Fruit fly (Drosophila melanogaster) whole organism, embryonic: Measurements from ENCODE around the gene CG34265.
A peak's percentile ranks its signal among the peaks of the same experiment; 100 is the strongest.

Experiments used
- Abd-B ChIP-seq: fragments of 200-800 bp; sonication (Bioruptor generic); optimal IDR thresholded peaks from 2 replicates; lab custom pipeline; 2018; ENCODE audit warnings: missing biosample characterization, mild to moderate bottlenecking, missing genetic modification characterization, moderate library complexity
- BEAF-32 ChIP-seq: fragments of 200-800 bp; sonication (Bioruptor generic); optimal IDR thresholded peaks from 3 replicates; lab custom pipeline; 2017; ENCODE audit warnings: missing biosample characterization, missing genetic modification characterization, mild to moderate bottlenecking, moderate library complexity, missing genetic modification reagents
- Bgb ChIP-seq: fragments of 200-800 bp; sonication (Bioruptor generic); IDR thresholded peaks from 2 replicates; pipeline ENCODE4 v1.3.6; 2022; ENCODE audit warnings: missing biosample characterization, missing genetic modification characterization; ENCODE audit not compliant: partially characterized antibody
- CG10147 ChIP-seq: fragments of 200-800 bp; sonication (Bioruptor generic); optimal IDR thresholded peaks from 2 replicates; lab custom pipeline; 2019; ENCODE audit warnings: missing biosample characterization, mild to moderate bottlenecking, missing genetic modification characterization, moderate library complexity
- CG11085 ChIP-seq: fragments of 200-800 bp; sonication (Bioruptor generic); IDR thresholded peaks from 2 replicates; pipeline ENCODE4 v1.3.6; 2022; ENCODE audit warnings: missing biosample characterization, missing genetic modification characterization
- CG12219 ChIP-seq: fragments of 200-800 bp; sonication (Bioruptor generic); optimal IDR thresholded peaks from 3 replicates; lab custom pipeline; 2018; ENCODE audit warnings: missing biosample characterization, mild to moderate bottlenecking, missing genetic modification characterization
- CG12769 ChIP-seq: fragments of 200-800 bp; sonication (Bioruptor generic); optimal IDR thresholded peaks from 2 replicates; lab custom pipeline; 2019; ENCODE audit warnings: missing biosample characterization, mild to moderate bottlenecking, missing genetic modification characterization, moderate library complexity
- CG13296 ChIP-seq: fragments of 200-800 bp; sonication (Bioruptor generic); optimal IDR thresholded peaks from 3 replicates; lab custom pipeline; 2018; ENCODE audit warnings: missing biosample characterization, mild to moderate bottlenecking, missing genetic modification characterization
- CG13624 ChIP-seq: fragments of 200-800 bp; sonication (Bioruptor generic); optimal IDR thresholded peaks from 2 replicates; lab custom pipeline; 2016; ENCODE audit warnings: missing biosample characterization, missing genetic modification characterization
- CG14667 ChIP-seq: fragments of 200-800 bp; sonication (Bioruptor generic); IDR thresholded peaks from 2 replicates; pipeline ENCODE4 v1.3.6; 2022; ENCODE audit warnings: missing biosample characterization, missing genetic modification characterization
- CG15269 ChIP-seq: fragments of 200-800 bp; sonication (Bioruptor generic); optimal IDR thresholded peaks from 2 replicates; lab custom pipeline; 2018; ENCODE audit warnings: missing biosample characterization, mild to moderate bottlenecking, missing genetic modification characterization, moderate library complexity
- CG1529 ChIP-seq: fragments of 200-800 bp; sonication (Bioruptor generic); optimal IDR thresholded peaks from 3 replicates; lab custom pipeline; 2018; ENCODE audit warnings: missing biosample characterization, missing genetic modification characterization
- CG17328 ChIP-seq: fragments of 200-800 bp; sonication (Bioruptor generic); IDR thresholded peaks from 2 replicates; pipeline ENCODE4 v1.3.6; 2022; ENCODE audit warnings: missing biosample characterization, missing genetic modification characterization
- CG17612 ChIP-seq: fragments of 200-800 bp; sonication (Bioruptor generic); IDR thresholded peaks from 2 replicates; pipeline ENCODE4 v1.3.6; 2022; ENCODE audit warnings: missing biosample characterization, missing genetic modification characterization
- CG18262 ChIP-seq: fragments of 200-800 bp; optimal IDR thresholded peaks from 3 replicates; lab custom pipeline; 2019; ENCODE audit warnings: missing biosample characterization, mild to moderate bottlenecking, missing genetic modification characterization, moderate library complexity
- CG1832 ChIP-seq: fragments of 200-800 bp; sonication (Bioruptor generic); optimal IDR thresholded peaks from 2 replicates; lab custom pipeline; 2017; ENCODE audit warnings: missing biosample characterization, mild to moderate bottlenecking, missing genetic modification characterization, inconsistent platforms
- CG32532 ChIP-seq: fragments of 200-800 bp; sonication (Bioruptor generic); IDR thresholded peaks from 2 replicates; pipeline ENCODE4 v1.3.6; 2022; ENCODE audit warnings: missing biosample characterization, missing genetic modification characterization
- CG33557 ChIP-seq: fragments of 200-800 bp; sonication (Bioruptor generic); optimal IDR thresholded peaks from 2 replicates; lab custom pipeline; 2019; ENCODE audit warnings: missing biosample characterization, mild to moderate bottlenecking, missing genetic modification characterization, moderate library complexity
- CG6175 ChIP-seq: fragments of 200-800 bp; sonication (Bioruptor generic); IDR thresholded peaks from 3 replicates; pipeline ENCODE4 v1.3.6; 2022; ENCODE audit warnings: missing biosample characterization, missing genetic modification characterization
- CG6683 ChIP-seq: fragments of 200-800 bp; sonication (Bioruptor generic); optimal IDR thresholded peaks from 2 replicates; lab custom pipeline; 2017; ENCODE audit warnings: missing biosample characterization, mild to moderate bottlenecking, missing genetic modification characterization, missing genetic modification reagents
- CG7372 ChIP-seq: fragments of 200-800 bp; sonication (Bioruptor generic); IDR thresholded peaks from 2 replicates; pipeline ENCODE4 v1.3.6; 2022; ENCODE audit warnings: missing biosample characterization, missing genetic modification characterization
- CG7556 ChIP-seq: fragments of 200-800 bp; sonication (Bioruptor generic); optimal IDR thresholded peaks from 2 replicates; lab custom pipeline; 2017; ENCODE audit warnings: missing biosample characterization, mild to moderate bottlenecking, missing genetic modification characterization
- CG7839 ChIP-seq: fragments of 200-800 bp; sonication (Bioruptor generic); optimal IDR thresholded peaks from 3 replicates; lab custom pipeline; 2018; ENCODE audit warnings: missing biosample characterization, mild to moderate bottlenecking, missing genetic modification characterization, moderate library complexity
- Dref ChIP-seq: fragments of 200-800 bp; sonication (Bioruptor generic); IDR thresholded peaks from 2 replicates; pipeline ENCODE4 v1.3.6; 2022; ENCODE audit warnings: missing biosample characterization, missing genetic modification characterization
- E2f2 ChIP-seq: fragments of 200-800 bp; sonication (Bioruptor generic); IDR thresholded peaks from 2 replicates; pipeline ENCODE4 v1.3.6; 2022; ENCODE audit warnings: missing biosample characterization, missing genetic modification characterization
- Elba2 ChIP-seq: fragments of 200-800 bp; sonication (Bioruptor generic); optimal IDR thresholded peaks from 3 replicates; lab custom pipeline; 2016; ENCODE audit warnings: missing biosample characterization, missing genetic modification characterization
- HHEX ChIP-seq: fragments of 200-800 bp; sonication (Bioruptor generic); optimal IDR thresholded peaks from 3 replicates; lab custom pipeline; 2017; ENCODE audit warnings: missing biosample characterization, mild to moderate bottlenecking, missing genetic modification characterization, missing genetic modification reagents
- Hr3 ChIP-seq: fragments of 200-800 bp; sonication (Bioruptor generic); optimal IDR thresholded peaks from 3 replicates; lab custom pipeline; 2016; ENCODE audit warnings: missing biosample characterization, missing genetic modification characterization
- Hr39 ChIP-seq: fragments of >200 bp; optimal IDR thresholded peaks from 2 replicates; lab custom pipeline; 2017
- Hsf ChIP-seq: fragments of 200-800 bp; sonication (Bioruptor generic); optimal IDR thresholded peaks from 3 replicates; lab custom pipeline; 2016; ENCODE audit warnings: missing biosample characterization, missing genetic modification characterization
- NC2α ChIP-seq: fragments of 200-800 bp; sonication (Bioruptor generic); optimal IDR thresholded peaks from 2 replicates; lab custom pipeline; 2016; ENCODE audit warnings: missing biosample characterization, missing genetic modification characterization
- Neu2 ChIP-seq: fragments of 200-800 bp; sonication (Bioruptor generic); optimal IDR thresholded peaks from 3 replicates; lab custom pipeline; 2016; ENCODE audit warnings: missing biosample characterization, missing genetic modification characterization, borderline replicate concordance
- Ptx1 ChIP-seq: fragments of 200-800 bp; sonication (Bioruptor generic); IDR thresholded peaks from 2 replicates; pipeline ENCODE4 v1.3.6; 2022; ENCODE audit warnings: missing biosample characterization, missing genetic modification characterization
- aop ChIP-seq: fragments of 200-800 bp; sonication (Bioruptor generic); IDR thresholded peaks from 2 replicates; pipeline ENCODE4 v1.3.6; 2022; ENCODE audit warnings: missing biosample characterization, missing genetic modification characterization
- bab2 ChIP-seq: fragments of 200-800 bp; sonication (Bioruptor generic); optimal IDR thresholded peaks from 2 replicates; lab custom pipeline; 2016; ENCODE audit warnings: missing biosample characterization, missing genetic modification characterization
- crp ChIP-seq, 2 experiments: fragments of 200-800 bp; sonication (Bioruptor generic); optimal IDR thresholded peaks; 2 replicates in 1 of 2; 3 replicates in 1 of 2; lab custom pipeline; 2017; ENCODE audit warnings: missing biosample characterization in 2 of 2, missing genetic modification characterization in 2 of 2, mild to moderate bottlenecking in 1 of 2, moderate library complexity in 1 of 2
- dan ChIP-seq: fragments of 200-800 bp; sonication (Bioruptor generic); IDR thresholded peaks from 2 replicates; pipeline ENCODE4 v1.3.6; 2022; ENCODE audit warnings: missing biosample characterization, missing genetic modification characterization
- dmrt11E ChIP-seq: fragments of 200-800 bp; sonication (Bioruptor generic); optimal IDR thresholded peaks from 3 replicates; lab custom pipeline; 2018; ENCODE audit warnings: missing biosample characterization, mild to moderate bottlenecking, missing genetic modification characterization, moderate library complexity
- esg ChIP-seq: fragments of 200-800 bp; sonication (Bioruptor generic); conservative IDR thresholded peaks from 2 replicates; pipeline ENCODE4 v1.3.6; 2022; ENCODE audit warnings: missing biosample characterization, missing genetic modification characterization
- eve ChIP-seq, 2 experiments: fragments of >200 bp; optimal IDR thresholded peaks; 2 replicates each; lab custom pipeline; 2017; ENCODE audit warnings: missing biosample characterization in 2 of 2, missing genetic modification characterization in 2 of 2
- fd3F ChIP-seq: fragments of 200-800 bp; sonication (Bioruptor generic); optimal IDR thresholded peaks from 2 replicates; lab custom pipeline; 2018; ENCODE audit warnings: missing biosample characterization, mild to moderate bottlenecking, missing genetic modification characterization, moderate library complexity
- kay ChIP-seq: fragments of 200-800 bp; sonication (Bioruptor generic); optimal IDR thresholded peaks from 2 replicates; lab custom pipeline; 2016; ENCODE audit warnings: missing biosample characterization, missing genetic modification characterization
- nerfin-1 ChIP-seq: fragments of 200-800 bp; sonication (Bioruptor generic); optimal IDR thresholded peaks from 3 replicates; lab custom pipeline; 2019; ENCODE audit warnings: missing biosample characterization, mild to moderate bottlenecking, missing genetic modification characterization, moderate library complexity
- nom ChIP-seq: fragments of 200-800 bp; sonication (Bioruptor generic); optimal IDR thresholded peaks from 2 replicates; lab custom pipeline; 2017; ENCODE audit warnings: missing biosample characterization, missing genetic modification characterization, mild to moderate bottlenecking, moderate library complexity, missing genetic modification reagents
- pb ChIP-seq: fragments of 200-800 bp; sonication (Bioruptor generic); optimal IDR thresholded peaks from 3 replicates; lab custom pipeline; 2016; ENCODE audit warnings: missing biosample characterization, missing genetic modification characterization
- pho ChIP-seq: fragments of 200-800 bp; sonication (Bioruptor generic); optimal IDR thresholded peaks from 2 replicates; lab custom pipeline; 2016; ENCODE audit warnings: missing biosample characterization, missing genetic modification characterization
- psq ChIP-seq: fragments of 200-800 bp; sonication (Bioruptor generic); optimal IDR thresholded peaks from 2 replicates; lab custom pipeline; 2017; ENCODE audit warnings: missing biosample characterization, missing genetic modification characterization
- ssp ChIP-seq: fragments of 200-800 bp; sonication (Bioruptor generic); IDR thresholded peaks from 2 replicates; pipeline ENCODE4 v1.3.6; 2022; ENCODE audit warnings: missing biosample characterization, missing genetic modification characterization
- trh ChIP-seq: fragments of 200-800 bp; sonication (Bioruptor generic); optimal IDR thresholded peaks from 2 replicates; lab custom pipeline; 2016; ENCODE audit warnings: missing biosample characterization, missing genetic modification characterization
- zfh1 ChIP-seq: fragments of 200-800 bp; sonication (Bioruptor generic); IDR thresholded peaks from 3 replicates; pipeline ENCODE4 v1.3.6; 2022; ENCODE audit warnings: missing biosample characterization, missing genetic modification characterization
- zfh2 ChIP-seq: fragments of 200-800 bp; sonication (Bioruptor generic); optimal IDR thresholded peaks from 2 replicates; lab custom pipeline; 2016; ENCODE audit warnings: missing biosample characterization, missing genetic modification characterization

The CG34265 gene

dm6 chr3L:3300345-3300744 is 32.1 kb downstream of the CG34265 start (continued):
- TF ChIP-seq kay (GFP tag; lab: Kevin White, UChicago) (peak; percentile 63), CG17328 (GFP tag; lab: Robert Waterston, UW) (peak; percentile 77), CG13296 (GFP tag; lab: Kevin White, UChicago) (no peak), Ptx1 (peak; percentile 82), CG33557 (GFP tag; lab: Kevin White, UChicago) (peak; percentile 3), CG32532 (no peak), CG6683 (GFP tag; lab: Kevin White, UChicago) (no peak), nom (GFP tag; lab: Kevin White, UChicago) (no peak), pho (GFP tag; lab: Kevin White, UChicago) (no peak), CG1832 (no peak), CG11085 (GFP tag; lab: Robert Waterston, UW) (no peak), Elba2 (GFP tag; lab: Kevin White, UChicago) (no peak), dmrt11E (tag; lab: Kevin White, UChicago) (peak; percentile 54), psq (GFP tag; lab: Kevin White, UChicago) (no peak), Hsf (GFP tag; lab: Kevin White, UChicago) (peak; percentile 46), trh (peak; percentile 3), pb (GFP tag; lab: Kevin White, UChicago) (peak; percentile 8), CG17612 (GFP tag; lab: Robert Waterston, UW) (no peak), bab2 (GFP tag; lab: Kevin White, UChicago) (peak; percentile 75), zfh2 (GFP tag; lab: Kevin White, UChicago) (no peak), CG13624 (GFP tag; lab: Kevin White, UChicago) (peak; percentile 35), CG7372 (0 out of 2 replicates have a peak, but pooled peaks have one; percentile 30), CG7556 (peak; percentile 53), Neu2 (GFP tag; lab: Kevin White, UChicago) (no peak), CG18262 (peak; percentile 66), CG7839 (tag; lab: Kevin White, UChicago) (peak; percentile 59), eve (GFP tag; optimal IDR thresholded peaks at IDR 0.05; lab: Kevin White, UChicago) (peak in 1 of 2 experiments; percentile 83), Abd-B (GFP tag; lab: Kevin White, UChicago) (no peak), ssp (GFP tag; lab: Robert Waterston, UW) (peak; percentile 63), Bgb (no peak), CG6175 (GFP tag; lab: Robert Waterston, UW) (0 out of 3 replicates have a peak, but pooled peaks have one; percentile 26), CG10147 (GFP tag; lab: Kevin White, UChicago) (no peak), HHEX (GFP tag; lab: Kevin White, UChicago) (peak; percentile 58), aop (GFP tag; lab: Robert Waterston, UW) (no peak), CG12219 (peak; percentile 38), BEAF-32 (GFP tag; lab: Kevin White, UChicago) (no peak), fd3F (GFP tag; lab: Kevin White, UChicago) (peak; percentile 23), esg (peak; percentile 59), Dref (GFP tag; lab: Robert Waterston, UW) (no peak), Hr3 (GFP tag; lab: Kevin White, UChicago) (peak; percentile 45), CG14667 (GFP tag; lab: Robert Waterston, UW) (peak; percentile 56), NC2α (GFP tag; lab: Kevin White, UChicago) (no peak), CG15269 (tag; lab: Kevin White, UChicago) (peak; percentile 65), CG12769 (tag; lab: Kevin White, UChicago) (peak; percentile 29), dan (GFP tag; lab: Robert Waterston, UW) (no peak), nerfin-1 (tag; lab: Kevin White, UChicago) (peak; percentile 50), Hr39 (lab: Kevin White, UChicago) (no peak), CG1529 (GFP tag; lab: Kevin White, UChicago) (peak; percentile 28), E2f2 (GFP tag; lab: Robert Waterston, UW) (peak; percentile 43; the same call in 1 of the 2 replicates), zfh1 (GFP tag; lab: Robert Waterston, UW) (peak; percentile 68; the same call in 2 of the 3 replicates), crp (GFP tag; optimal IDR thresholded peaks at IDR 0.05; lab: Kevin White, UChicago) (no peak)
